Fruit fly (Drosophila melanogaster): ENCODE measurements around the gene bru2.
A peak's percentile ranks its signal among the peaks of the same experiment; 100 is the strongest.

Gene bru2

DNA sequence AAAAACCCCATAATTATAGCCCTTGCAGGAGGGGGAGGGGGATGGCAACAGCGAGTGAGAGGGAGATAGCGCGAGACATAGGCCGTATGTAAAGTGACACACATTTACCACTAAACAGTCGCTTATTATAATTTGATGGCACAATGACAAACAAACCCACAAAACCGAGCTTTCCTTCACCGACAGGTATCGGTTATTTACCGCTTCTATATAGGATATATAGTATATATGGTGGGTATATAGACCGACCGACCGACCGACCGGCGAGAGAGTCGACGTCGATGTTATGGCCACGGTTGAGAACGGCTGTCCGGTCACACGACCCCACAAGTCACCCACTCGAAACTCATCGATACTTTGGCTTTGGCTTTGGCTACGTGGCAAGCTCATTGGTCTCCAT lies 3.0 kb downstream of the bru2 start:
- TF ChIP-seq sv (GFP tag; optimal IDR thresholded peaks at IDR 0.05) (no peak), N (GFP tag; optimal IDR thresholded peaks at IDR 0.05) (no peak), Vsx2 (GFP tag; optimal IDR thresholded peaks at IDR 0.05; ENCODE audit: partially characterized antibody) (no peak), dsf (GFP tag; optimal IDR thresholded peaks at IDR 0.05; ENCODE audit: borderline replicate concordance) (no peak), CG32264 (GFP tag; optimal IDR thresholded peaks at IDR 0.05) (no peak), usp (GFP tag; optimal IDR thresholded peaks at IDR 0.05) (no peak), ey (GFP tag; optimal IDR thresholded peaks at IDR 0.05) (no peak), foxo (GFP tag; optimal IDR thresholded peaks at IDR 0.05) (no peak), fru (GFP tag; optimal IDR thresholded peaks at IDR 0.05) (no peak), dmrt93B (GFP tag; optimal IDR thresholded peaks at IDR 0.05) (no peak), Hr83 (GFP tag; optimal IDR thresholded peaks at IDR 0.05; ENCODE audit: poor library complexity, severe bottlenecking) (no peak), Sp1 (GFP tag; optimal IDR thresholded peaks at IDR 0.05) (no peak), CG9705 (GFP tag; optimal IDR thresholded peaks at IDR 0.05) (no peak), sage (GFP tag; optimal IDR thresholded peaks at IDR 0.05) (no peak), tai (GFP tag; optimal IDR thresholded peaks at IDR 0.05) (no peak)

DNA sequence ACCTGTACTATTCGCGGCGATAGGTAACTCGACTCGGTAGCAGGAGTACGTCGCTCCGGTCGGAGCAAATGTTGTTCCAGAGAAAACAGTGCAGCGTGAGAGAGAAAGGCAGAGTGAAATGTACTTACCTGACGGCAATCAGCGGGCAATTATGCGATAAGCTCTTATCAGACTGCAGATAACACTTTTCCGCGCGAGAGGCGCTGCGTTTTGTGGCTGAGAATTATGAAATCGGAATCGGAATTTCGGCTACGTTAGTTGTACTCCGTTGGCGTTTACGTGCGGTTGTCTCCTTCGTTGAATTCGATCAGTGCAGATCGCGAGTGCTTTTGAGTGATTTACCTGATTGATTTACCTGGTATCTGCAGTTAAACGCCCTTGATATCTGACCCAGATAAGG lies 3.8 kb downstream of the bru2 start:
- TF ChIP-seq Mio (GFP tag; optimal IDR thresholded peaks at IDR 0.05) (no peak), usp (GFP tag; optimal IDR thresholded peaks at IDR 0.05) (no peak), N (GFP tag; optimal IDR thresholded peaks at IDR 0.05) (no peak), Myc (optimal IDR thresholded peaks at IDR 0.05) (no peak), HLH106 (tag; optimal IDR thresholded peaks at IDR 0.05) (no peak), Dif (GFP tag; optimal IDR thresholded peaks at IDR 0.05; ENCODE audit: partially characterized antibody) (peak; percentile 76), psq (GFP tag; optimal IDR thresholded peaks at IDR 0.05) (no peak), foxo (GFP tag; optimal IDR thresholded peaks at IDR 0.05) (no peak), fru (GFP tag; optimal IDR thresholded peaks at IDR 0.05) (no peak), dl (GFP tag; optimal IDR thresholded peaks at IDR 0.05; ENCODE audit: insufficient read depth in 1 of 2, partially characterized antibody in 2 of 2) (peak; percentile 43 to 79), h (GFP tag; optimal IDR thresholded peaks at IDR 0.05) (peak; percentile 46), pan (optimal IDR thresholded peaks at IDR 0.05) (no peak), Vsx2 (GFP tag; optimal IDR thresholded peaks at IDR 0.05; ENCODE audit: partially characterized antibody) (peak; percentile 1), Sp1 (GFP tag; optimal IDR thresholded peaks at IDR 0.05) (no peak), CrebA (GFP tag; optimal IDR thresholded peaks at IDR 0.05; ENCODE audit: borderline replicate concordance) (peak; percentile 16), Jra (GFP tag; optimal IDR thresholded peaks at IDR 0.05) (no peak), br (GFP tag; optimal IDR thresholded peaks at IDR 0.05) (peak; percentile 1), Hr83 (GFP tag; optimal IDR thresholded peaks at IDR 0.05; ENCODE audit: poor library complexity, severe bottlenecking) (peak; percentile 39), dmrt93B (GFP tag; optimal IDR thresholded peaks at IDR 0.05) (no peak), Rel (GFP tag; optimal IDR thresholded peaks at IDR 0.05) (peak; percentile 13), Rel (tag; optimal IDR thresholded peaks at IDR 0.05) (peak; percentile 23), brk (GFP tag; optimal IDR thresholded peaks at IDR 0.05) (no peak), lola (GFP tag; optimal IDR thresholded peaks at IDR 0.05) (no peak), ey (GFP tag; optimal IDR thresholded peaks at IDR 0.05) (no peak), Dfd (GFP tag; optimal IDR thresholded peaks at IDR 0.05) (no peak)

DNA sequence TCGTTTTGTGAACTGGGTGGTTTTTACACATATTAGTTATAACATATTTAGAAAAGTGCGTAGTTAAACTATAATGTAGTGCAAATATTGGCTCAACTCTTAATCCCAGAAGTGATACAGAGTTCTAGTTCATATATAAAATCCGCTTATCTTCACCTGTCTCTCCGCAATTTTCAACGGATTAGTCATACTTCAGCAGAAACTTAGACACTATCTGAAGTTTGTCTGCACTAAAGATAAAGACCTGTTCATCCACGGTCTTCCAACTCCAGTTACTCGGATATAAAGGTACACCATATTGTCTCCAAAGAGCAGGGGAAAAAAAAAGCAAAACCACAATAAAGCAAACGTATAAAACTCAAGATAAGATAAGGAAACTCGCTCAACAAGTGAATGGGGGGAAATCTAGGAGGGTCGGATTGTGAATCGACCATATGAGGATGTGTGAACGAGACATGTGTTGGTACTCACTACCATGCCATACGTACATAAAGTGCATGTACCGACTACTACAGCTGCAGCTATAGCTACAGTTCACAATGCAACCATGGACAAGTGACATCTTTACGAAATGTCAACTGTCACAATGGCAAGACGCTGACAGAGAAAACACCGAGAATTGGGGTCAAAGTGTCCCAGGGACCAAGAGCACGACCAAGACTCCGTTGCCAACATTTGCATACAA lies 4.5 kb downstream of the bru2 start:
- TF ChIP-seq Rel (GFP tag; optimal IDR thresholded peaks at IDR 0.05) = no peak
- no peak for TF ChIP-seq Rel (tag; optimal IDR thresholded peaks at IDR 0.05)
- TF ChIP-seq OdsH (GFP tag; optimal IDR thresholded peaks at IDR 0.05) = no peak
- no peak for TF ChIP-seq CG32264 (GFP tag; optimal IDR thresholded peaks at IDR 0.05)
- no peak for TF ChIP-seq foxo (GFP tag; optimal IDR thresholded peaks at IDR 0.05)
- TF ChIP-seq sv (GFP tag; optimal IDR thresholded peaks at IDR 0.05) = no peak
- no peak for TF ChIP-seq dmrt93B (GFP tag; optimal IDR thresholded peaks at IDR 0.05)
- TF ChIP-seq Dfd (GFP tag; optimal IDR thresholded peaks at IDR 0.05) = no peak
- no peak for TF ChIP-seq Myc (optimal IDR thresholded peaks at IDR 0.05)
- TF ChIP-seq Hr78 (GFP tag; optimal IDR thresholded peaks at IDR 0.05) = no peak
- TF ChIP-seq Jra (GFP tag; optimal IDR thresholded peaks at IDR 0.05) = no peak
- TF ChIP-seq GATAd (GFP tag; optimal IDR thresholded peaks at IDR 0.05) = no peak
- no peak for TF ChIP-seq Hnf4 (GFP tag; optimal IDR thresholded peaks at IDR 0.05)

Data from whole organism, wandering third instar larva.